Fruit fly (Drosophila melanogaster) whole organism, wandering third instar larva: ENCODE results near the gene MagR.

ENCODE experiments used
- dl ChIP-seq, 2 experiments: fragments of 175-275, 200-275 bp in 1 of 2; fragments of 200-275 bp in 1 of 2; sonication (Bioruptor generic); optimal IDR thresholded peaks; lab custom pipeline; 2018; ENCODE audit warnings: mild to moderate bottlenecking in 2 of 2, missing biosample characterization in 2 of 2, missing genetic modification characterization in 2 of 2, moderate library complexity in 2 of 2; ENCODE audit not compliant: partially characterized antibody in 2 of 2, insufficient read depth in 1 of 2
- ey ChIP-seq: fragments of 200-800 bp; sonication (Bioruptor generic); optimal IDR thresholded peaks from 2 replicates; lab custom pipeline; 2016; ENCODE audit warnings: missing biosample characterization, missing genetic modification characterization
- fru ChIP-seq: fragments of 200-800 bp; sonication (Bioruptor generic); optimal IDR thresholded peaks from 3 replicates; lab custom pipeline; 2016; ENCODE audit warnings: missing biosample characterization, mild to moderate bottlenecking, missing genetic modification characterization
- jim ChIP-seq: fragments of 175-275, 200-325 bp; sonication (Bioruptor generic); optimal IDR thresholded peaks from 2 replicates; lab custom pipeline; 2016; ENCODE audit warnings: missing biosample characterization, mild to moderate bottlenecking, missing genetic modification characterization
- pan ChIP-seq: fragments of >200 bp; optimal IDR thresholded peaks from 2 replicates; lab custom pipeline; 2017
- sv ChIP-seq: fragments of 200-800 bp; sonication (Bioruptor generic); optimal IDR thresholded peaks from 3 replicates; lab custom pipeline; 2016; ENCODE audit warnings: missing biosample characterization, missing genetic modification characterization
- usp ChIP-seq: fragments of >200 bp; optimal IDR thresholded peaks from 2 replicates; lab custom pipeline; 2017; ENCODE audit warnings: missing biosample characterization, missing genetic modification characterization

DNA sequence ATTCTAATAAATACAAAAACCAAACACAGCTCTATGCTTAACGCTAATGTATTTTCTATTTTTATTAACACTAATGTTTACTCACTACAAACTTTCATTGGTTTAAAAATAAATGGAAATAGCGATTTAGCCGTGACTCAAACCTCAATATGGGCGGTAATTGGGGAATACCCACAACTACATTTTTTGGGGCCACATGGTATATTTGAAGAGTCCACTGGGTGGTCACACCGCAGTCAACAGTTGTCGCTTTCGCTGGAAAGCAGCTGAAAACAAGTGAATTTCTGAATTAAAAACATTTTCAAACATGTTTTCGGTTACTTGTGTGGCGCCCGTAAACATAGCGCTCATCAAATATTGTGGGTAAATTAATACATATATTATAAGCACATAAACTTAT lies 14.9 kb downstream of the MagR start, which contains the start of gene Mvd:
- TF ChIP-seq fru (GFP tag; lab: Kevin White, UChicago): no peak
- TF ChIP-seq usp (GFP tag; lab: Kevin White, UChicago): no peak
- TF ChIP-seq pan (lab: Kevin White, UChicago): no peak
- TF ChIP-seq sv (GFP tag; lab: Kevin White, UChicago): no peak
- no peak for TF ChIP-seq dl (GFP tag; optimal IDR thresholded peaks at IDR 0.05; lab: Kevin White, UChicago; ENCODE audit: insufficient read depth in 1 of 2, partially characterized antibody in 2 of 2)
- no peak for TF ChIP-seq ey (GFP tag; lab: Kevin White, UChicago)
- no peak for TF ChIP-seq jim
